Fruit fly (Drosophila melanogaster) Kc167 (cell line): Measurements from ENCODE around the gene CG4194.

Source experiments
- Myc ChIP-seq: fragments of >200 bp; optimal IDR thresholded peaks from 2 replicates; lab custom pipeline; 2017; ENCODE audit warnings: missing external identifiers
- Sin3A ChIP-seq: fragments of >200 bp; optimal IDR thresholded peaks from 2 replicates; lab custom pipeline; 2018; ENCODE audit warnings: missing external identifiers
- h ChIP-seq: fragments of >200 bp; optimal IDR thresholded peaks from 3 replicates; lab custom pipeline; 2018; ENCODE audit warnings: missing external identifiers
- insv ChIP-seq: fragments of >200 bp; optimal IDR thresholded peaks from 3 replicates; lab custom pipeline; 2018; ENCODE audit warnings: missing external identifiers
- psq ChIP-seq: fragments of >200 bp; optimal IDR thresholded peaks from 2 replicates; lab custom pipeline; 2017; ENCODE audit warnings: missing external identifiers
- ttk ChIP-seq: sonication (Bioruptor generic); optimal IDR thresholded peaks from 2 replicates; lab custom pipeline; 2017; ENCODE audit warnings: missing external identifiers

dm6 chrX:2071878-2072817 is 3.8 kb downstream of the CG4194 start, which contains the start of gene Rtca:
- TF ChIP-seq psq (lab: Kevin White, UChicago), result no peak
- TF ChIP-seq Myc (lab: Kevin White, UChicago), result no peak
- no peak for TF ChIP-seq insv
- no peak for TF ChIP-seq Sin3A (lab: Kevin White, UChicago)
- TF ChIP-seq h (lab: Kevin White, UChicago), result no peak
- TF ChIP-seq ttk (lab: Kevin White, UChicago), result no peak
